Worm (Caenorhabditis elegans) whole organism, L4 larva: Measurements from ENCODE around the gene ndua-7.

Experiments
- F10B5.3 ChIP-seq: sonication (generic microtip); optimal IDR thresholded peaks from 2 replicates; lab custom pipeline; 2016; ENCODE audit warnings: mild to moderate bottlenecking, missing genetic modification characterization, missing compliant biosample characterization
- F26F4.8 ChIP-seq: fragments of 200-800 bp; sonication (Bioruptor generic); conservative IDR thresholded peaks from 2 replicates; pipeline ENCODE4 v1.3.6; 2022; ENCODE audit warnings: missing genetic modification characterization, missing compliant biosample characterization
- T26A8.4 ChIP-seq: fragments of 200-800 bp; sonication (Bioruptor generic); IDR thresholded peaks from 2 replicates; pipeline ENCODE4 v1.3.6; 2022; ENCODE audit warnings: missing genetic modification characterization, missing compliant biosample characterization
- aha-1 ChIP-seq: fragments of 150-350 bp; peaks from one replicate; lab custom pipeline; 2014; ENCODE audit warnings: missing biosample characterization, missing genetic modification characterization
- arid-1 ChIP-seq: fragments of 200-800 bp; sonication (Bioruptor generic); conservative IDR thresholded peaks from 2 replicates; pipeline ENCODE4 v1.3.6; 2022; ENCODE audit warnings: missing genetic modification reagents, missing genetic modification characterization, missing compliant biosample characterization
- attf-4 ChIP-seq: sonication (generic microtip); optimal IDR thresholded peaks from 3 replicates; lab custom pipeline; 2017; ENCODE audit warnings: missing biosample characterization, missing genetic modification characterization
- ceh-20 ChIP-seq: fragments of 200-800 bp; sonication (Bioruptor generic); IDR thresholded peaks from 2 replicates; pipeline ENCODE4 v1.3.6; 2022; ENCODE audit warnings: missing genetic modification reagents, missing genetic modification characterization, missing compliant biosample characterization
- ceh-28 ChIP-seq: fragments of 150-350 bp; optimal IDR thresholded peaks from 2 replicates; lab custom pipeline; 2014; ENCODE audit warnings: missing biosample characterization, missing genetic modification reagents, missing genetic modification characterization
- ceh-32 ChIP-seq: sonication (generic microtip); optimal IDR thresholded peaks from 2 replicates; lab custom pipeline; 2016; ENCODE audit warnings: mild to moderate bottlenecking, missing genetic modification characterization, missing compliant biosample characterization; ENCODE audit not compliant: poor library complexity
- daf-16 ChIP-seq, 3 experiments: sonication (generic microtip); optimal IDR thresholded peaks; 2 replicates each; lab custom pipeline; 2016 to 2017; ENCODE audit warnings: missing genetic modification characterization in 3 of 3, missing genetic modification reagents in 3 of 3, mild to moderate bottlenecking in 2 of 3, missing compliant biosample characterization in 2 of 3, missing biosample characterization in 1 of 3, moderate library complexity in 1 of 3
- dmd-6 ChIP-seq: fragments of 200-800 bp; sonication (Bioruptor generic); IDR thresholded peaks from 2 replicates; pipeline ENCODE4 v1.3.6; 2022; ENCODE audit warnings: missing genetic modification reagents, missing genetic modification characterization, missing compliant biosample characterization
- dmd-9 ChIP-seq: fragments of 200-800 bp; sonication (Bioruptor generic); IDR thresholded peaks from 2 replicates; pipeline ENCODE4 v1.3.6; 2022; ENCODE audit warnings: missing genetic modification reagents, missing genetic modification characterization, missing compliant biosample characterization
- dpl-1 ChIP-seq: fragments of 150-350 bp; optimal IDR thresholded peaks from 2 replicates; lab custom pipeline; 2014; ENCODE audit warnings: missing biosample characterization, missing genetic modification reagents, missing genetic modification characterization
- dve-1 ChIP-seq: sonication (generic microtip); optimal IDR thresholded peaks from 2 replicates; lab custom pipeline; 2017; ENCODE audit warnings: antibody characterized with exemption, mild to moderate bottlenecking, missing genetic modification characterization, missing compliant biosample characterization; ENCODE audit not compliant: insufficient read depth
- egl-27 ChIP-seq: sonication (generic microtip); optimal IDR thresholded peaks from 3 replicates; lab custom pipeline; 2017; ENCODE audit warnings: missing biosample characterization, missing genetic modification reagents, missing genetic modification characterization
- egl-43 ChIP-seq: fragments of 200-800 bp; sonication (Bioruptor generic); IDR thresholded peaks from 2 replicates; pipeline ENCODE4 v1.3.6; 2022; ENCODE audit warnings: missing genetic modification reagents, missing genetic modification characterization, missing compliant biosample characterization
- fkh-10 ChIP-seq: fragments of 150-350 bp; optimal IDR thresholded peaks from 2 replicates; lab custom pipeline; 2014; ENCODE audit warnings: missing biosample characterization, missing genetic modification reagents, missing genetic modification characterization
- hif-1 ChIP-seq, 2 experiments: sonication (generic microtip); optimal IDR thresholded peaks; 2 replicates each; lab custom pipeline; 2016 to 2017; ENCODE audit warnings: missing compliant biosample characterization in 2 of 2, missing genetic modification characterization in 2 of 2, missing genetic modification reagents in 2 of 2, missing genotype in 2 of 2, mild to moderate bottlenecking in 1 of 2
- hlh-11 ChIP-seq: fragments of 200-800 bp; sonication (Bioruptor generic); optimal IDR thresholded peaks from 2 replicates; lab custom pipeline; 2018; ENCODE audit warnings: mild to moderate bottlenecking, missing genetic modification characterization, missing compliant biosample characterization
- hmg-1.1 ChIP-seq: fragments of 200-800 bp; sonication (Bioruptor generic); IDR thresholded peaks from 2 replicates; pipeline ENCODE4 v1.3.6; 2022; ENCODE audit warnings: missing genetic modification reagents, missing genetic modification characterization, missing compliant biosample characterization
- jun-1 ChIP-seq: fragments of 150-350 bp; optimal IDR thresholded peaks from 2 replicates; lab custom pipeline; 2014; ENCODE audit warnings: missing biosample characterization, missing genetic modification reagents, missing genetic modification characterization
- lim-7 ChIP-seq: fragments of 200-800 bp; sonication (Bioruptor generic); IDR thresholded peaks from 2 replicates; pipeline ENCODE4 v1.3.6; 2022; ENCODE audit warnings: missing genetic modification characterization, missing compliant biosample characterization
- lin-1 ChIP-seq: fragments of 200-800 bp; sonication (Bioruptor generic); IDR thresholded peaks from 2 replicates; pipeline ENCODE4 v1.3.6; 2022; ENCODE audit warnings: missing genetic modification reagents, missing genetic modification characterization, missing compliant biosample characterization
- lin-15B ChIP-seq: fragments of 150-350 bp; sonication (generic microtip); optimal IDR thresholded peaks from 3 replicates; lab custom pipeline; 2014; ENCODE audit warnings: missing biosample characterization, missing genetic modification characterization
- lin-38 ChIP-seq: fragments of 200-800 bp; sonication (Bioruptor generic); IDR thresholded peaks from 2 replicates; pipeline ENCODE4 v1.3.6; 2022; ENCODE audit warnings: missing genetic modification reagents, missing genetic modification characterization, missing compliant biosample characterization
- lir-3 ChIP-seq: sonication (generic microtip); optimal IDR thresholded peaks from 2 replicates; lab custom pipeline; 2016; ENCODE audit warnings: mild to moderate bottlenecking, missing genetic modification characterization, missing compliant biosample characterization
- lsy-2 ChIP-seq, 2 experiments: fragments of 150-350 bp in 1 of 2; sonication (generic microtip) in 1 of 2; optimal IDR thresholded peaks; 2 replicates each; lab custom pipeline; 2014 to 2017; ENCODE audit warnings: missing biosample characterization in 2 of 2, missing genetic modification characterization in 2 of 2
- madf-9 ChIP-seq: fragments of 200-800 bp; sonication (Bioruptor generic); conservative IDR thresholded peaks from 2 replicates; pipeline ENCODE4 v1.3.6; 2022; ENCODE audit warnings: missing genetic modification reagents, missing genetic modification characterization, missing compliant biosample characterization
- mdl-1 ChIP-seq, 2 experiments: fragments of 150-350 bp in 1 of 2; sonication (generic microtip) in 1 of 2; optimal IDR thresholded peaks; 2 replicates each; lab custom pipeline; 2014 to 2017; ENCODE audit warnings: missing biosample characterization in 2 of 2, missing genetic modification characterization in 2 of 2
- mep-1 ChIP-seq: fragments of 150-350 bp; sonication (generic microtip); optimal IDR thresholded peaks from 3 replicates; lab custom pipeline; 2014; ENCODE audit warnings: missing biosample characterization, missing genetic modification characterization
- mes-2 ChIP-seq: sonication (generic microtip); optimal IDR thresholded peaks from 2 replicates; lab custom pipeline; 2016; ENCODE audit warnings: missing genotype, mild to moderate bottlenecking, missing genetic modification characterization, missing compliant biosample characterization; ENCODE audit not compliant: poor library complexity, severe bottlenecking
- mxl-3 ChIP-seq: fragments of 200-800 bp; sonication (Bioruptor generic); optimal IDR thresholded peaks from 2 replicates; lab custom pipeline; 2018; ENCODE audit warnings: mild to moderate bottlenecking, missing genetic modification characterization, missing compliant biosample characterization
- nhr-10 ChIP-seq: fragments of 150-350 bp; optimal IDR thresholded peaks from 2 replicates; lab custom pipeline; 2014; ENCODE audit warnings: missing biosample characterization, missing genetic modification characterization
- nhr-102 ChIP-seq: sonication (generic microtip); optimal IDR thresholded peaks from 2 replicates; lab custom pipeline; 2016; ENCODE audit warnings: mild to moderate bottlenecking, missing genetic modification characterization, moderate library complexity, missing compliant biosample characterization
- nhr-11 ChIP-seq: fragments of 150-350 bp; optimal IDR thresholded peaks from 2 replicates; lab custom pipeline; 2014; ENCODE audit warnings: missing biosample characterization, missing genetic modification characterization
- nhr-25 ChIP-seq: sonication (generic microtip); optimal IDR thresholded peaks from 2 replicates; lab custom pipeline; 2017; ENCODE audit warnings: missing genetic modification characterization, mild to moderate bottlenecking, missing compliant biosample characterization, antibody characterized with exemption, moderate library complexity, borderline replicate concordance; ENCODE audit not compliant: insufficient read depth
- nhr-28 ChIP-seq: fragments of 150-350 bp; optimal IDR thresholded peaks from 2 replicates; lab custom pipeline; 2014; ENCODE audit warnings: missing biosample characterization, missing genetic modification characterization
- nhr-41 ChIP-seq: fragments of 200-800 bp; sonication (Bioruptor generic); IDR thresholded peaks from 2 replicates; pipeline ENCODE4 v1.3.6; 2022; ENCODE audit warnings: missing genetic modification reagents, missing genetic modification characterization, missing compliant biosample characterization
- nhr-77 ChIP-seq: fragments of 150-350 bp; optimal IDR thresholded peaks from 2 replicates; lab custom pipeline; 2014; ENCODE audit warnings: missing biosample characterization, missing genetic modification characterization
- pha-4 ChIP-seq, 2 experiments: fragments of 150-350 bp in 1 of 2; fragments of 200-800 bp in 1 of 2; sonication (Bioruptor generic) in 1 of 2; IDR thresholded peaks in 1 of 2; optimal IDR thresholded peaks in 1 of 2; 2 replicates each; pipeline versions ENCODE4 v1.3.6 to Lab custom; 2014 to 2022; ENCODE audit warnings: missing genetic modification characterization in 2 of 2, missing genetic modification reagents in 2 of 2, missing biosample characterization in 1 of 2, missing compliant biosample characterization in 1 of 2
- pqm-1 ChIP-seq: sonication (generic microtip); optimal IDR thresholded peaks from 2 replicates; lab custom pipeline; 2017; ENCODE audit warnings: missing biosample characterization, missing genetic modification characterization
- rbr-2 ChIP-seq: sonication (generic microtip); optimal IDR thresholded peaks from 2 replicates; lab custom pipeline; 2016; ENCODE audit warnings: missing genotype, missing genetic modification characterization, missing compliant biosample characterization
- saeg-2 ChIP-seq: fragments of 200-800 bp; sonication (Bioruptor generic); IDR thresholded peaks from 2 replicates; pipeline ENCODE4 v1.3.6; 2022; ENCODE audit warnings: missing genetic modification reagents, missing genetic modification characterization, missing compliant biosample characterization
- set-16 ChIP-seq: fragments of 200-800 bp; sonication (Bioruptor generic); IDR thresholded peaks from 2 replicates; pipeline ENCODE4 v1.3.6; 2022; ENCODE audit warnings: missing genetic modification reagents, missing genetic modification characterization, missing compliant biosample characterization
- vab-7 ChIP-seq: fragments of 200-800 bp; sonication (Bioruptor generic); IDR thresholded peaks from 2 replicates; pipeline ENCODE4 v1.3.6; 2022; ENCODE audit warnings: missing genetic modification reagents, missing genetic modification characterization, missing compliant biosample characterization

The ndua-7 gene

DNA sequence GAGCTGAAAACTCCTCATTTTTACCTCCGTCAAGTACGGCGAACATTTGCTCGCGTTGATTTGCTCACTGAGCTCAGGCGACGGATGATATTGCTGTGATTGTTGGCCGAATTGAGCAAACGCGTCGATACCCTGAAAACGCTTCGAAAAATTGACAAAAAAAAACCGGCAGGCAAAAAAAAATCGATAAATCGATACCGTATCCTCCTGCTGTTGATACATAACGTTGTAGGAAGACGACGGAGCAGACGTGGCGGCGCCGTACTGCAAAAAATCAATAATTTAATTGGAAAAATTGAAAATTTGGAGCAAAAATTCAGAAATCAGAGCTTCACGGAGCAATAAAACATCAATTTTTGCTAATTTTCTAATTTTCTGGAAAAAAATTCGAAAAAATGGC lies 39.6 kb downstream of the ndua-7 start:
- TF ChIP-seq jun-1 (tag; lab: Kevin White, UChicago), result no peak
- TF ChIP-seq hmg-1.1 (GFP tag; lab: Robert Waterston, UW), result no peak
- peak; percentile 86 for TF ChIP-seq ceh-28 (tag; lab: Kevin White, UChicago)
- TF ChIP-seq aha-1 (tag; lab: Kevin White, UChicago), result peak; percentile 15
- no peak for TF ChIP-seq F10B5.3
- no peak for TF ChIP-seq madf-9 (GFP tag; lab: Robert Waterston, UW)
- no peak for TF ChIP-seq attf-4 (tag; lab: Kevin White, UChicago)
- TF ChIP-seq arid-1 (GFP tag; lab: Robert Waterston, UW), result no peak
- no peak for TF ChIP-seq lim-7 (GFP tag; lab: Robert Waterston, UW)

DNA sequence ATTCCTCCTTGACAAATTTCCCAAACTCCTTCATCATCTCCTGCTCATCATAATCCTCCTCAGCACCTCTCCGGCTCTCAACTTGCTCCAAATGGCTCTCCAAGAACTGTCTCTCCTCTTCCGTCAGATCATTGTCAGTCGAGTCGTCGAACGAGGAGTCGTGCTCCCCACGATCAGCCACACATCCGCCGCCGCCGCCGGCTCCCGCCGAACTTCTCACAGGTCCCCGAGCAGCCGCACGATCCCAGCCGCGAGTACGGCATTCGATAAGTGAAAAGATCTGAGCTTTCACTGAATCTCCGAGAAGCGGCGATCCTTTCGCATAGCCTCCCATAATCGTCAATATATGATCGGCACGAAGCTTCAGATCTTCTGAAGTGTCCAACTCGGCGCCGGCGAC lies 43.1 kb downstream of the ndua-7 start:
- TF ChIP-seq egl-43 (GFP tag; lab: Robert Waterston, UW), result 0 out of 2 replicates have a peak, but pooled peaks have one; percentile 7
- TF ChIP-seq egl-27 (tag; lab: Kevin White, UChicago), result no peak
- TF ChIP-seq saeg-2 (GFP tag; lab: Robert Waterston, UW), result no peak
- peak; percentile 92 for TF ChIP-seq set-16 (GFP tag; lab: Robert Waterston, UW)

DNA sequence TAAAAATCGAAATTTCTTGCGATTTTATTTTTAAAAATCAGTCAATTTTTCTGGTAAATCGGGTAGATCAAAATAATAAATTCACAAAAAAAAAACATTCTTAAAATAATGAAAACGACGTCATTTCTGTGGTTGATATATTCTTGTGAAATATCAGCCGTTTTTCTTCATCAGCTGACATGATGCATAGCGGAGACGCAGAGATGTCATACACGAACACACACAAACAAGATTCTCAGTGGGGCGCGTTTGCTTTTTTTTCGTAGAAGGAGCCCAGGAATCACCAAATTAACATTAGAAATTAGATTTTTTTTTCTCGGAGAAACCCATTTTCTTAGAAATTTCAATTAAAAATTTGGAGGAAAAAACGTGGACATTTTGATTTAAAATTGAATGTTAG lies 46.7 kb downstream of the ndua-7 start:
- TF ChIP-seq lin-1 (GFP tag; lab: Robert Waterston, UW) (0 out of 2 replicates have a peak, but pooled peaks have one; percentile 45), lin-38 (peak; percentile 94), F26F4.8 (no peak), mes-2 (tag; lab: Kevin White, UChicago) (peak; percentile 84), lir-3 (tag; lab: Kevin White, UChicago) (no peak), dpl-1 (GFP tag; lab: Kevin White, UChicago) (peak; percentile 69), nhr-10 (tag; lab: Kevin White, UChicago) (no peak), daf-16 (GFP tag; optimal IDR thresholded peaks at IDR 0.05; lab: Kevin White, UChicago) (peak in 1 of 2 experiments; percentile 15), daf-16 (tag; optimal IDR thresholded peaks at IDR 0.05; lab: Kevin White, UChicago) (peak; percentile 90), fkh-10 (GFP tag; lab: Kevin White, UChicago) (peak; percentile 80), hmg-1.1 (GFP tag; lab: Robert Waterston, UW) (peak; percentile 77), T26A8.4 (GFP tag; lab: Robert Waterston, UW) (peak; percentile 72), attf-4 (tag; lab: Kevin White, UChicago) (no peak), dve-1 (tag; lab: Kevin White, UChicago) (peak; percentile 89), nhr-25 (peak; percentile 42), aha-1 (tag; lab: Kevin White, UChicago) (peak; percentile 98), mxl-3 (peak; percentile 6), nhr-77 (tag; lab: Kevin White, UChicago) (peak; percentile 89), hlh-11 (tag; lab: Kevin White, UChicago) (peak; percentile 99), dmd-6 (GFP tag; lab: Robert Waterston, UW) (peak; percentile 78), ceh-32 (no peak), nhr-28 (tag; lab: Kevin White, UChicago) (peak; percentile 92), dmd-9 (no peak), mdl-1 (tag; optimal IDR thresholded peaks at IDR 0.05; lab: Kevin White, UChicago) (peak in 1 of 2 experiments; percentile 76), hif-1 (tag; optimal IDR thresholded peaks at IDR 0.05; lab: Kevin White, UChicago) (peak in 1 of 2 experiments; percentile 70), rbr-2 (tag; lab: Kevin White, UChicago) (peak; percentile 59), pqm-1 (tag; lab: Kevin White, UChicago) (peak; percentile 43), nhr-102 (tag; lab: Kevin White, UChicago) (peak; percentile 36), vab-7 (GFP tag; lab: Robert Waterston, UW) (0 out of 2 replicates have a peak, but pooled peaks have one; percentile 19), lsy-2 (tag; optimal IDR thresholded peaks at IDR 0.05; lab: Kevin White, UChicago) (peak; percentile 55 to 92), mep-1 (tag; lab: Kevin White, UChicago) (peak; percentile 88), egl-43 (GFP tag; lab: Robert Waterston, UW) (no peak), ceh-20 (GFP tag; lab: Robert Waterston, UW) (peak; percentile 62), lin-15B (tag; lab: Kevin White, UChicago) (peak; percentile 47), nhr-41 (GFP tag; lab: Robert Waterston, UW) (no peak), nhr-11 (tag; lab: Kevin White, UChicago) (peak; percentile 85), pha-4 (GFP tag; IDR thresholded peaks at IDR 0.05; lab: Robert Waterston, UW) (peak; percentile 18; the same call in 1 of the 2 replicates), pha-4 (tag; optimal IDR thresholded peaks at IDR 0.05; lab: Kevin White, UChicago) (peak; percentile 89)
